Fruit fly (Drosophila melanogaster): ENCODE results near the gene Pgk.

Pgk gene

DNA sequence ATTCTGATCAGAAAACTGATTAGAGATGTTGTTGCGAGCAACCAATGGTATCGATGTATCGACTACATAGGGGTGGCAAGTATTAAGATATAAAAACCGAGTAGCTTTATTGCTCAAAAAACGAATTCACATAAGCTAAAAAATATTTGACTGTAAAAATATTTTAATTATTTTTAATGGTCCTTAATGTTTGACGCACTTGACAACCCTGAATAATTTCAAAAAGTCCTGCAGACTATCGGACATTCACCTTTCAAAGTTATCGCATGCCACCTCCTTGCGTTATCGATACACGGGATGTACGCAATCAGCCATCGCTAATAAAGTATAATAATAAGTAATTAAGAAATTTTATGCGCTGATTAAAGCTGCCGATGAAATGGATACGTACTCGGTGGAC lies 6.8 kb upstream of the Pgk start, which contains the start of the genes HemK2, Snapin and Tnpo-SR (continued):
- TF ChIP-seq CG6791 (GFP tag; IDR thresholded peaks at IDR 0.05; ENCODE audit: partially characterized antibody), result peak; percentile 88
- TF ChIP-seq Dip2 (GFP tag; IDR thresholded peaks at IDR 0.05), result no peak; the same call in 1 of the 2 replicates
- peak; percentile 76 for TF ChIP-seq fu2 (GFP tag; optimal IDR thresholded peaks at IDR 0.05)
- TF ChIP-seq HLH54F (GFP tag; optimal IDR thresholded peaks at IDR 0.05), result peak; percentile 86
- TF ChIP-seq psq (GFP tag; optimal IDR thresholded peaks at IDR 0.05), result peak; percentile 67
- TF ChIP-seq Trl (optimal IDR thresholded peaks at IDR 0.05), result no peak
- peak; percentile 81 for TF ChIP-seq Trl (GFP tag; optimal IDR thresholded peaks at IDR 0.05)
- no peak for TF ChIP-seq p53 (GFP tag; optimal IDR thresholded peaks at IDR 0.05)
- TF ChIP-seq CG10654 (GFP tag; optimal IDR thresholded peaks at IDR 0.05), result peak; percentile 80
- peak; percentile 77 for TF ChIP-seq Elba2 (GFP tag; optimal IDR thresholded peaks at IDR 0.05)
- peak; percentile 93 for TF ChIP-seq CG32532 (GFP tag; IDR thresholded peaks at IDR 0.05)
- TF ChIP-seq Aef1 (GFP tag; IDR thresholded peaks at IDR 0.05), result peak; percentile 95
- peak; percentile 82 for TF ChIP-seq ems (GFP tag; optimal IDR thresholded peaks at IDR 0.05)
- peak; percentile 82 for TF ChIP-seq Antp (GFP tag; optimal IDR thresholded peaks at IDR 0.05)
- TF ChIP-seq CG15269 (tag; optimal IDR thresholded peaks at IDR 0.05), result peak; percentile 91
- TF ChIP-seq Fer2 (tag; optimal IDR thresholded peaks at IDR 0.05), result peak; percentile 91
- TF ChIP-seq dan (GFP tag; IDR thresholded peaks at IDR 0.05), result no peak; the same call in 1 of the 2 replicates
- peak; percentile 81 for TF ChIP-seq ERR (GFP tag; optimal IDR thresholded peaks at IDR 0.05)
- peak; percentile 87 for TF ChIP-seq mld (GFP tag; IDR thresholded peaks at IDR 0.05; ENCODE audit: partially characterized antibody)
- TF ChIP-seq B-H2 (GFP tag; optimal IDR thresholded peaks at IDR 0.05), result peak; percentile 95
- peak; percentile 61 for TF ChIP-seq cato (GFP tag; optimal IDR thresholded peaks at IDR 0.05; ENCODE audit: borderline replicate concordance)
- no peak for TF ChIP-seq gfzf (GFP tag; optimal IDR thresholded peaks at IDR 0.05)
- peak; percentile 74 for TF ChIP-seq trh (GFP tag; optimal IDR thresholded peaks at IDR 0.05)
- peak; percentile 6 for TF ChIP-seq eyg (GFP tag; optimal IDR thresholded peaks at IDR 0.05)
- peak; percentile 82 for TF ChIP-seq Usf (GFP tag; optimal IDR thresholded peaks at IDR 0.05)
- TF ChIP-seq NfI (GFP tag; optimal IDR thresholded peaks at IDR 0.05), result peak; percentile 92
- peak; percentile 87 for TF ChIP-seq CG13624 (GFP tag; optimal IDR thresholded peaks at IDR 0.05)
- TF ChIP-seq mirr (GFP tag; optimal IDR thresholded peaks at IDR 0.05), result peak; percentile 76
- peak; percentile 89 for TF ChIP-seq CG33213 (GFP tag; optimal IDR thresholded peaks at IDR 0.05)
- TF ChIP-seq CG9797 (GFP tag; optimal IDR thresholded peaks at IDR 0.05), result peak; percentile 62
- TF ChIP-seq CG1603 (tag; optimal IDR thresholded peaks at IDR 0.05), result peak; percentile 81
- peak; percentile 89 for TF ChIP-seq YL-1 (GFP tag; optimal IDR thresholded peaks at IDR 0.05)
- peak; percentile 83 for TF ChIP-seq onecut (GFP tag; IDR thresholded peaks at IDR 0.05)
- peak; percentile 91 for TF ChIP-seq Max (GFP tag; optimal IDR thresholded peaks at IDR 0.05)
- peak; percentile 60 for TF ChIP-seq CG8281 (tag; optimal IDR thresholded peaks at IDR 0.05)
- peak; percentile 74 for TF ChIP-seq gcm2 (GFP tag; optimal IDR thresholded peaks at IDR 0.05)
- TF ChIP-seq al (GFP tag; IDR thresholded peaks at IDR 0.05), result peak; percentile 92
- no peak for TF ChIP-seq tio (GFP tag; optimal IDR thresholded peaks at IDR 0.05)
- peak; percentile 93 for TF ChIP-seq ranshi (GFP tag; IDR thresholded peaks at IDR 0.05)
- TF ChIP-seq CG4328 (GFP tag; optimal IDR thresholded peaks at IDR 0.05), result peak; percentile 82
- TF ChIP-seq E2f2 (GFP tag; IDR thresholded peaks at IDR 0.05), result peak; percentile 72
- peak in 1 of 2 experiments; percentile 67 for TF ChIP-seq Eip74EF (GFP tag; optimal IDR thresholded peaks at IDR 0.05)
- peak; percentile 69 for TF ChIP-seq Spps (tag; optimal IDR thresholded peaks at IDR 0.05)
- peak; percentile 92 for TF ChIP-seq CG7839 (tag; optimal IDR thresholded peaks at IDR 0.05)
- TF ChIP-seq bowl (GFP tag; IDR thresholded peaks at IDR 0.05), result peak; percentile 15; the same call in 1 of the 2 replicates
- TF ChIP-seq CG4617 (GFP tag; optimal IDR thresholded peaks at IDR 0.05; ENCODE audit: borderline replicate concordance), result peak; percentile 89
- TF ChIP-seq slp2 (GFP tag; optimal IDR thresholded peaks at IDR 0.05), result peak; percentile 75
- TF ChIP-seq Dek (tag; optimal IDR thresholded peaks at IDR 0.05), result peak; percentile 91
- TF ChIP-seq sqz (GFP tag; optimal IDR thresholded peaks at IDR 0.05), result peak; percentile 59
- peak; percentile 79 for TF ChIP-seq pum (GFP tag; optimal IDR thresholded peaks at IDR 0.05)
- TF ChIP-seq slou (GFP tag; optimal IDR thresholded peaks at IDR 0.05), result peak; percentile 85
